Worm (Caenorhabditis elegans): Measurements from ENCODE around the gene emc-2.
"Not testable (repeated sequence)": the region's sequence is repeated elsewhere in the genome, so short reads cannot be mapped to it uniquely, and the experiment has no call there.

DNA sequence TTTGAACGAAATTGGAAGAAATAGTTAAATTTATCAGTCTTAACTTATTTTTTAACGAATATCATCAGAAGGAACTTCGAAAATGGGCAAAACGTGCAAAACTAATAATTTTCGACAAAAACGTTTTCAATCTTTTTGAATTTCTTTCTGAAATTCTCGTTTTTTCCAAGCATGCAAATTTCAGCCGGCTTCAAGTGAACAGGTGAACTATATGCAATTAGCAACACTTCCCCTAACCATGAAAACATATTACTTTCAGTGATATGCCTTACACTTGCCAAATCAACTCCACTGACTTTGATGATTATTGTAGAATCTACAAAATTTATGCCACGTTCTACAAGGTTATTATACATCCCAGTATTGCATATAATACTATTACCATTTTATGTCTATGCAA, 27.6 kb downstream of the emc-2 start, which contains the start of gene srz-63:
- not testable (repeated sequence) for TF ChIP-seq lin-39 (tag; optimal IDR thresholded peaks at IDR 0.05); zag-1 (tag; optimal IDR thresholded peaks at IDR 0.05); aha-1 (tag; optimal IDR thresholded peaks at IDR 0.05); lin-13 (GFP tag; optimal IDR thresholded peaks at IDR 0.05); mef-2 (tag; optimal IDR thresholded peaks at IDR 0.05); unc-86 (tag; optimal IDR thresholded peaks at IDR 0.05); nhr-76 (tag; optimal IDR thresholded peaks at IDR 0.05); fos-1 (tag; optimal IDR thresholded peaks at IDR 0.05); egl-13 (tag; optimal IDR thresholded peaks at IDR 0.05); lin-15B (tag; optimal IDR thresholded peaks at IDR 0.05); snpc-4 (tag; optimal IDR thresholded peaks at IDR 0.05); pag-3 (tag; optimal IDR thresholded peaks at IDR 0.05; ENCODE audit: borderline replicate concordance, insufficient read depth); xbp-1 (tag; optimal IDR thresholded peaks at IDR 0.05); nhr-12 (tag; optimal IDR thresholded peaks at IDR 0.05)

Data from whole organism, L1 larva.